Worm (Caenorhabditis elegans) whole organism, L3 larva: ENCODE results near the gene srbc-67.

Source experiments
- R02D3.7 ChIP-seq: fragments of 150-350 bp; optimal IDR thresholded peaks from 2 replicates; lab custom pipeline; 2014; ENCODE audit warnings: missing biosample characterization, missing genetic modification characterization
- ZK546.5 ChIP-seq: sonication (generic microtip); optimal IDR thresholded peaks from 2 replicates; lab custom pipeline; 2017; ENCODE audit warnings: missing biosample characterization, missing genetic modification characterization
- aly-2 ChIP-seq: fragments of 150-350 bp; optimal IDR thresholded peaks from 2 replicates; lab custom pipeline; 2014; ENCODE audit warnings: missing biosample characterization, missing genetic modification characterization
- ama-1 ChIP-seq: fragments of 150-350 bp; optimal IDR thresholded peaks from 2 replicates; lab custom pipeline; 2018
- daf-12 ChIP-seq: fragments of 150-350 bp; optimal IDR thresholded peaks from 2 replicates; lab custom pipeline; 2014; ENCODE audit warnings: missing biosample characterization, missing genetic modification reagents, missing genetic modification characterization
- egl-27 ChIP-seq: sonication (generic microtip); optimal IDR thresholded peaks from 4 replicates; lab custom pipeline; 2017; ENCODE audit warnings: missing biosample characterization, missing genetic modification reagents, missing genetic modification characterization
- egl-5 ChIP-seq: fragments of 150-350 bp; optimal IDR thresholded peaks from 2 replicates; lab custom pipeline; 2017; ENCODE audit warnings: missing biosample characterization, missing genetic modification reagents, missing genetic modification characterization, inconsistent platforms
- elt-1 ChIP-seq: fragments of 150-350 bp; optimal IDR thresholded peaks from 2 replicates; lab custom pipeline; 2014; ENCODE audit warnings: missing biosample characterization, missing genetic modification characterization
- elt-2 ChIP-seq: sonication (generic microtip); optimal IDR thresholded peaks from 2 replicates; lab custom pipeline; 2016; ENCODE audit warnings: missing genetic modification reagents, mild to moderate bottlenecking, missing genetic modification characterization, missing compliant biosample characterization
- elt-3 ChIP-seq, 3 experiments: fragments of 150-350 bp in 1 of 3; sonication (generic microtip) in 2 of 3; optimal IDR thresholded peaks; 2 replicates in 2 of 3; 4 replicates in 1 of 3; lab custom pipeline; 2014 to 2017; ENCODE audit warnings: missing biosample characterization in 3 of 3, missing genetic modification characterization in 3 of 3
- eor-1 ChIP-seq, 2 experiments: fragments of 150-350 bp; optimal IDR thresholded peaks; 2 replicates each; lab custom pipeline; 2014 to 2018; ENCODE audit warnings: missing biosample characterization in 2 of 2, missing genetic modification characterization in 2 of 2
- hmg-11 ChIP-seq: sonication (generic microtip); optimal IDR thresholded peaks from 2 replicates; lab custom pipeline; 2016; ENCODE audit warnings: missing genetic modification characterization, missing compliant biosample characterization
- lin-15B ChIP-seq: fragments of 150-350 bp; optimal IDR thresholded peaks from 2 replicates; lab custom pipeline; 2014; ENCODE audit warnings: missing biosample characterization, missing genetic modification characterization
- lin-39 ChIP-seq: fragments of 150-350 bp; optimal IDR thresholded peaks from 2 replicates; lab custom pipeline; 2018; ENCODE audit warnings: missing biosample characterization, missing genetic modification reagents, missing genetic modification characterization
- lsy-12 ChIP-seq: sonication (generic microtip); optimal IDR thresholded peaks from 2 replicates; lab custom pipeline; 2016; ENCODE audit warnings: mild to moderate bottlenecking, missing genetic modification characterization, missing compliant biosample characterization
- mdl-1 ChIP-seq: fragments of 150-350 bp; optimal IDR thresholded peaks from 2 replicates; lab custom pipeline; 2014; ENCODE audit warnings: missing biosample characterization, missing genetic modification characterization
- nfya-1 ChIP-seq: sonication (generic microtip); optimal IDR thresholded peaks from 2 replicates; lab custom pipeline; 2017; ENCODE audit warnings: missing genetic modification characterization, mild to moderate bottlenecking, missing compliant biosample characterization, antibody characterized with exemption, moderate library complexity; ENCODE audit not compliant: insufficient read depth
- nhr-11 ChIP-seq: fragments of 150-350 bp; optimal IDR thresholded peaks from 2 replicates; lab custom pipeline; 2014; ENCODE audit warnings: missing biosample characterization, missing genetic modification characterization
- nhr-23 ChIP-seq: fragments of 150-350 bp; optimal IDR thresholded peaks from 2 replicates; lab custom pipeline; 2014; ENCODE audit warnings: missing biosample characterization, missing genetic modification reagents, missing genetic modification characterization
- nhr-237 ChIP-seq: fragments of 150-350 bp; optimal IDR thresholded peaks from 2 replicates; lab custom pipeline; 2014; ENCODE audit warnings: missing biosample characterization, missing genetic modification characterization
- nhr-28 ChIP-seq: fragments of 150-350 bp; optimal IDR thresholded peaks from 2 replicates; lab custom pipeline; 2014; ENCODE audit warnings: missing biosample characterization, missing genetic modification characterization
- nhr-43 ChIP-seq: sonication (generic microtip); optimal IDR thresholded peaks from 2 replicates; lab custom pipeline; 2016; ENCODE audit warnings: mild to moderate bottlenecking, missing genetic modification characterization, missing compliant biosample characterization; ENCODE audit not compliant: poor library complexity, severe bottlenecking
- nhr-67 ChIP-seq: fragments of 150-350 bp; optimal IDR thresholded peaks from 2 replicates; lab custom pipeline; 2014; ENCODE audit warnings: missing biosample characterization, missing genetic modification characterization
- nhr-76 ChIP-seq: fragments of 150-350 bp; sonication (generic microtip); optimal IDR thresholded peaks from 5 replicates; lab custom pipeline; 2014; ENCODE audit warnings: missing biosample characterization, missing genetic modification characterization
- pha-4 ChIP-seq: fragments of 150-350 bp; optimal IDR thresholded peaks from 2 replicates; lab custom pipeline; 2014; ENCODE audit warnings: missing biosample characterization, missing genetic modification reagents, missing genetic modification characterization
- pqm-1 ChIP-seq: fragments of 150-350 bp; optimal IDR thresholded peaks from 2 replicates; lab custom pipeline; 2017; ENCODE audit warnings: missing biosample characterization, missing genetic modification characterization, inconsistent platforms
- skn-1 ChIP-seq: fragments of 150-350 bp; optimal IDR thresholded peaks from 2 replicates; lab custom pipeline; 2014; ENCODE audit warnings: missing biosample characterization, missing genetic modification characterization
- snpc-4 ChIP-seq: fragments of 150-350 bp; optimal IDR thresholded peaks from 2 replicates; lab custom pipeline; 2014; ENCODE audit warnings: missing biosample characterization, missing genetic modification characterization
- tbx-2 ChIP-seq: sonication (generic microtip); optimal IDR thresholded peaks from 2 replicates; lab custom pipeline; 2016; ENCODE audit warnings: mild to moderate bottlenecking, missing genetic modification characterization, missing compliant biosample characterization
- unc-62 ChIP-seq: fragments of 150-350 bp; sonication (generic microtip); optimal IDR thresholded peaks from 4 replicates; lab custom pipeline; 2014; ENCODE audit warnings: missing biosample characterization, missing genetic modification reagents, missing genetic modification characterization
- zag-1 ChIP-seq: fragments of 150-350 bp; optimal IDR thresholded peaks from 2 replicates; lab custom pipeline; 2014; ENCODE audit warnings: missing biosample characterization, missing genetic modification characterization
- ztf-4 ChIP-seq: fragments of 150-350 bp; optimal IDR thresholded peaks from 2 replicates; lab custom pipeline; 2014; ENCODE audit warnings: missing biosample characterization, missing genetic modification characterization

srbc-67 gene

DNA sequence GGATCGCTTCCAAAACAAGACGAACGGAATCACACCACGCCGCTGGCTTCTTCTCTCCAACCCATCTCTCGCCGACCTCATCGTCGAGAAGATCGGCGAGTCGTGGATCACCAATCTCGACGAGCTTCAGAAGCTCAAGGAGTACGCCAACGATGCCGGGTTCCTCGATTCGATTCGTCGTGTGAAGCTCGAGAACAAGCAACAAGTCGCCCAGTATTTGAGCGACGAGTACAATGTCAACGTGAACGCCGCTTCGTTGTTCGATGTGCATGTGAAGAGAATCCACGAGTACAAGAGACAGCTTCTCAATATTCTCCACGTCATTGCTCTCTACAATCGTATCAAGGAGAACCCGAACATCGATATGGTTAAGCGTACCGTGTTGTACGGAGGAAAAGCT is 42.6 kb upstream of the srbc-67 start:
- TF ChIP-seq nhr-67 = no peak
- no peak for TF ChIP-seq eor-1 (tag; optimal IDR thresholded peaks at IDR 0.05; lab: Kevin White, UChicago)
- no peak for TF ChIP-seq nhr-23 (tag; lab: Kevin White, UChicago)
- TF ChIP-seq nhr-11 (tag; lab: Kevin White, UChicago) = no peak
- no peak for TF ChIP-seq unc-62 (GFP tag; lab: Kevin White, UChicago)
- TF ChIP-seq nhr-237 (tag; lab: Kevin White, UChicago) = no peak
- no peak for TF ChIP-seq pqm-1 (tag; lab: Kevin White, UChicago)
- TF ChIP-seq elt-2 (tag; lab: Kevin White, UChicago) = no peak
- no peak for TF ChIP-seq lsy-12
- TF ChIP-seq egl-27 (tag; lab: Kevin White, UChicago) = no peak

DNA sequence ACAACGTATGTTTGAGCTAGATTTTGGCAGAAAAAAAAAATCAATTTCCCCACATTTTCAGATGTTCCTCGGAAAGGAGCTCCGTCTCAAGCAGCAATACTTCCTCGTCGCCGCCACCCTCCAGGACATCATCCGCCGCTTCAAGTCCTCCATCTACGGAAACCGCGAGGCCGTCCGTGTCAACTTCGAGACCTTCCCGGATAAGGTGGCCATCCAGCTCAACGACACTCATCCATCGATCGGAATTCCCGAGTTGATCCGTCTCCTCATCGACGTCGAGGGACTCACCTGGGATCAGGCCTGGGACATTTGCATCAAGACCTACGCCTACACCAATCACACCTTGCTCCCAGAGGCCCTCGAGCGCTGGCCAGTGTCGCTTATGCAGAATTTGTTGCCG is 41.7 kb upstream of the srbc-67 start:
- TF ChIP-seq skn-1 (tag; lab: Kevin White, UChicago) (no peak), aly-2 (tag; lab: Kevin White, UChicago) (no peak), nhr-76 (no peak), elt-1 (tag; lab: Kevin White, UChicago) (no peak), egl-5 (no peak), lsy-12 (no peak), ZK546.5 (tag; lab: Kevin White, UChicago) (no peak), elt-3 (tag; optimal IDR thresholded peaks at IDR 0.05; lab: Kevin White, UChicago) (no peak)

DNA sequence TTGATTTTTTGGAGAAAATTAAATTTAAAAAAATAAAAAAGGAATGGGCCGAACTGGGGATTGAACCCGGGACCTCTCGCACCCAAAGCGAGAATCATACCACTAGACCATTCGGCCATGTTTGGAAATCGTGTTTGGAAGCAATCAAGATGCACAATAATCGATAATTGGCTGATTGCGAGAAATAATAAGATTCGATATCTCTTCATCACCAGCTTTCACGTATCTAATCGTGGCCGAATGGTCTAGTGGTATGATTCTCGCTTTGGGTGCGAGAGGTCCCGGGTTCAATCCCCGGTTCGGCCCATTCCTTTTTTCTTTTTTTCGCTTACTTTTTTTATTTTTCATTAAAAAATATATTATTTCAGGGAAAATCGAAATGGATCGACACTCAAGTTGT is 41.1 kb upstream of the srbc-67 start:
- TF ChIP-seq ztf-4 (tag; lab: Kevin White, UChicago) = no peak
- no peak for TF ChIP-seq lin-15B
- peak; percentile 34 for TF ChIP-seq nfya-1 (tag; lab: Kevin White, UChicago)
- TF ChIP-seq elt-2 (tag; lab: Kevin White, UChicago) = peak; percentile 6
- TF ChIP-seq nhr-43 (tag; lab: Kevin White, UChicago) = peak; percentile 60
- TF ChIP-seq skn-1 (tag; lab: Kevin White, UChicago) = no peak

DNA sequence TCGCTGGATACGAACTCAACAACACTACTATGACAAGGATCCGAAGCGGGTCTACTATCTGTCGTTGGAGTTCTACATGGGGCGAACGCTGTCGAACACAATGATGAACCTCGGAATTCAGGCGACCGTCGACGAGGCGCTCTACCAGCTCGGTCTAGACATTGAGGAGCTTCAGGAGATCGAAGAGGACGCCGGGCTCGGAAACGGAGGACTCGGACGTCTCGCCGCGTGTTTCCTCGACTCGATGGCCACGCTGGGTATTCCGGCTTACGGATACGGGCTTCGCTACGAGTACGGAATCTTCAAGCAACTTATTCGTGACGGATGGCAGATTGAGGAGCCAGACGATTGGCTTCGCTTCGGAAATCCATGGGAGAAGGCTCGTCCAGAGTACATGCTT is 40.6 kb upstream of the srbc-67 start:
- TF ChIP-seq ama-1 (lab: Kevin White, UChicago) = no peak
- no peak for TF ChIP-seq elt-1 (tag; lab: Kevin White, UChicago)
- no peak for TF ChIP-seq zag-1
- TF ChIP-seq nhr-28 (tag; lab: Kevin White, UChicago) = no peak

DNA sequence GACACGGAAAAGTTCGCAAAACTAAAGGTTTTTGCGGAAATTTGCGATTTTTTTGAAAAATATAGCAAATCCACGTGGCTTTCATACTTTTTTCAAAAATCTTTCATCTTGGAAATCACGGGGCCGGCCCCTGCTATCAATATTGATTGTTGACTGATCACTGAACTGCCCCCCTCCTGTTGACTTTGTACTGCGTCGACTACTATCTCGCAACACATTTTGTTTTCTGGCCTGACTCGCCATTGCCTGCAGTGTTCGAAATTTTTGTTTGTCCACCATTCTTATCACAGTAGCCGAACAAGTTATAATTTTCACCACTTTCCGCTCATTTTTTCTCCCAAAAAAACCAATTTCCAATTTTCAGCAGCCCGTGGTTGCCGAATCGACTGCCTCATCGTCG is 40.0 kb upstream of the srbc-67 start:
- TF ChIP-seq tbx-2 (tag; lab: Kevin White, UChicago) (no peak), pha-4 (tag; lab: Kevin White, UChicago) (peak; percentile 66)

DNA sequence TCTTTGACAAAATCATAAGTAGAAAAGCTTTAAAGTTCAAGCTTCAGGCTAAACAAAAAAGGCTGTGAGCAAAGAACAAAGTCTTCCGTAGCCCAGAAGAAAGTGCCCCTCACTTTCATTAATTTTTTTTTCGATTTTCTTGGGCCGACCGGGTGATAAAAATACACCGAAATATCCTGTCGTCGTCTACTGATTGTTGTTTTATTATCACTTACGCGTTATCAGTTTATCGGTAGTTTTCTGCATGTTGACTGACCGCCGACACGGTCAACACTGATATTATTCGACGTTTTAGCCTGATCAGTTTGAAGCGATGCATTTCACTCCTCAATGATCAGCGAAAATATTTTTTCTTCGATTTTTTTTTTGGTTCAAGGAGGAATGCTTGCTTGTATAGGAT is 39.4 kb upstream of the srbc-67 start:
- TF ChIP-seq pqm-1 (tag; lab: Kevin White, UChicago) = peak; percentile 60
- peak; percentile 2 for TF ChIP-seq pha-4 (tag; lab: Kevin White, UChicago)
- TF ChIP-seq R02D3.7 = no peak
- TF ChIP-seq elt-2 (tag; lab: Kevin White, UChicago) = peak; percentile 76

DNA sequence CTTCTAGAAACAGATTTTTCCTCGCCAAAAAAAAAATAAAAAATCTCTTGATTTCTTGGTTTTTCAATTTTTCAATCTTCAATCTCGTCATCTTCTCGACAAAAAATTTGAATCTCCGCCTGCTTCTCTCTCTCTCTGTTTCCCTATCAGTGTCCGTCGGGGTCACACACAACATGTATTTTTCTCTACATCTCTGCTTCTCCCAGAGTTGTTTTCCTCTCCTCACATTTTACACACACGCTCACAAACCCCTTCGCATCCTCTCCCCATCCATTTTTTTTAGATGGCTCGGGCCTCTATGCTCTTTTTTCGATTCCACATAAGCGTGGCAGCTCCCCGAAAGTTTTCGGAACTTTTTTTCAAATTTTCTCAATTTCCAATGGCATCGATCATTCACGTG is 38.8 kb upstream of the srbc-67 start:
- TF ChIP-seq nhr-67 (no peak), daf-12 (tag; lab: Kevin White, UChicago) (no peak), elt-2 (tag; lab: Kevin White, UChicago) (peak; percentile 37), mdl-1 (tag; lab: Kevin White, UChicago) (peak; percentile 25), nhr-28 (tag; lab: Kevin White, UChicago) (no peak), nhr-237 (tag; lab: Kevin White, UChicago) (no peak), ama-1 (lab: Kevin White, UChicago) (peak; percentile 45), zag-1 (no peak), nfya-1 (tag; lab: Kevin White, UChicago) (peak; percentile 60), pha-4 (tag; lab: Kevin White, UChicago) (peak; percentile 63), snpc-4 (tag; lab: Kevin White, UChicago) (peak; percentile 13), hmg-11 (tag; lab: Kevin White, UChicago) (peak; percentile 74), nhr-23 (tag; lab: Kevin White, UChicago) (peak; percentile 50), nhr-43 (tag; lab: Kevin White, UChicago) (peak; percentile 26), lin-39 (tag; lab: Kevin White, UChicago) (peak; percentile 36), lin-15B (peak; percentile 97)
